Fruit fly (Drosophila melanogaster) whole organism, pupa: Measurements from ENCODE around the gene Rbp.

Experiments
- CG13204 ChIP-seq: fragments of 200-800 bp; sonication (Bioruptor generic); optimal IDR thresholded peaks from 2 replicates; lab custom pipeline; 2018; ENCODE audit warnings: missing biosample characterization, mild to moderate bottlenecking, missing genetic modification characterization, moderate library complexity
- CG15710 ChIP-seq: fragments of 200-800 bp; sonication (Bioruptor generic); optimal IDR thresholded peaks from 2 replicates; lab custom pipeline; 2018; ENCODE audit warnings: missing biosample characterization, mild to moderate bottlenecking, missing genetic modification characterization, moderate library complexity
- CG32121 ChIP-seq: fragments of 200-800 bp; sonication (Bioruptor generic); IDR thresholded peaks from 2 replicates; pipeline ENCODE4 v1.3.6; 2022; ENCODE audit warnings: missing biosample characterization, missing genetic modification characterization
- EcR ChIP-seq: fragments of 200-800 bp; sonication (Bioruptor generic); optimal IDR thresholded peaks from 3 replicates; lab custom pipeline; 2019; ENCODE audit warnings: missing biosample characterization, missing genetic modification characterization, mild to moderate bottlenecking, moderate library complexity, missing genetic modification reagents
- Ets98B ChIP-seq: fragments of 200-800 bp; sonication (Bioruptor generic); IDR thresholded peaks from 2 replicates; pipeline ENCODE4 v1.3.6; 2022; ENCODE audit warnings: missing biosample characterization, missing genetic modification characterization
- Snoo ChIP-seq: fragments of 200-800 bp; sonication (Bioruptor generic); optimal IDR thresholded peaks from 3 replicates; lab custom pipeline; 2017; ENCODE audit warnings: missing biosample characterization, mild to moderate bottlenecking, missing genetic modification characterization, inconsistent platforms
- gl ChIP-seq: fragments of 200-800 bp; sonication (Bioruptor generic); optimal IDR thresholded peaks from 2 replicates; lab custom pipeline; 2018; ENCODE audit warnings: missing biosample characterization, mild to moderate bottlenecking, missing genetic modification characterization

dm6 chr3R:15379071-15379470 lies 4.6 kb downstream of the Rbp start:
- TF ChIP-seq CG15710 (tag; lab: Kevin White, UChicago) (no peak), Ets98B (GFP tag; lab: Robert Waterston, UW) (no peak), Snoo (tag; lab: Kevin White, UChicago) (no peak), gl (no peak), CG13204 (no peak), EcR (GFP tag; lab: Kevin White, UChicago) (no peak), CG32121 (no peak)
